Worm (Caenorhabditis elegans): ENCODE measurements around the gene T13F2.4.
"Not testable (repeated sequence)": the region's sequence is repeated elsewhere in the genome, so short reads cannot be mapped to it uniquely, and the experiment has no call there.

The T13F2.4 gene

ce11 chrIV:9825196-9825744, 35.7 kb downstream of the T13F2.4 start, which contains the start of gene mtr-4:
mtr-4 (plus strand) TSS chrIV:9825694.
- no peak for TF ChIP-seq ama-1 (optimal IDR thresholded peaks at IDR 0.05)
- no peak for TF ChIP-seq hnd-1 (tag; optimal IDR thresholded peaks at IDR 0.05)
- no peak for TF ChIP-seq sea-1 (GFP tag; conservative IDR thresholded peaks at IDR 0.05)
- TF ChIP-seq F13C5.2 (tag; optimal IDR thresholded peaks at IDR 0.05) = no peak
- no peak for TF ChIP-seq ceh-13 (GFP tag; optimal IDR thresholded peaks at IDR 0.05)
- no peak for TF ChIP-seq scrt-1 (GFP tag; IDR thresholded peaks at IDR 0.05)
- no peak for TF ChIP-seq hmg-4 (GFP tag; optimal IDR thresholded peaks at IDR 0.05)
- TF ChIP-seq hmbx-1 (tag; optimal IDR thresholded peaks at IDR 0.05) = no peak
- TF ChIP-seq flt-1 (GFP tag; IDR thresholded peaks at IDR 0.05) = no peak
- no peak for TF ChIP-seq tra-4 (tag; optimal IDR thresholded peaks at IDR 0.05)
- TF ChIP-seq B0310.2 (tag; optimal IDR thresholded peaks at IDR 0.05) = no peak
- no peak for TF ChIP-seq aly-1 (tag; optimal IDR thresholded peaks at IDR 0.05)
- TF ChIP-seq ceh-36 (tag; optimal IDR thresholded peaks at IDR 0.05) = no peak
- TF ChIP-seq pes-1 (GFP tag; IDR thresholded peaks at IDR 0.05) = no peak
- TF ChIP-seq tbx-11 (GFP tag; IDR thresholded peaks at IDR 0.05) = no peak

ce11 chrIV:9832586-9832985, 43.0 kb downstream of the T13F2.4 start, which contains the start of gene kin-21:
kin-21 (plus strand) TSS chrIV:9832886.
- TF ChIP-seq tbx-37 (GFP tag; conservative IDR thresholded peaks at IDR 0.05) = no peak
- no peak for TF ChIP-seq sea-1 (GFP tag; conservative IDR thresholded peaks at IDR 0.05)
- TF ChIP-seq ets-7 (tag; optimal IDR thresholded peaks at IDR 0.05) = no peak
- TF ChIP-seq ceh-36 (tag; optimal IDR thresholded peaks at IDR 0.05) = no peak
- no peak for TF ChIP-seq tbx-11 (GFP tag; IDR thresholded peaks at IDR 0.05)
- TF ChIP-seq B0310.2 (tag; optimal IDR thresholded peaks at IDR 0.05) = no peak
- no peak for TF ChIP-seq tra-4 (tag; optimal IDR thresholded peaks at IDR 0.05)
- no peak for TF ChIP-seq ama-1 (optimal IDR thresholded peaks at IDR 0.05)
- no peak for TF ChIP-seq F13C5.2 (tag; optimal IDR thresholded peaks at IDR 0.05)
- TF ChIP-seq aly-1 (tag; optimal IDR thresholded peaks at IDR 0.05) = no peak

- no peak for TF ChIP-seq tbx-11 (GFP tag; IDR thresholded peaks at IDR 0.05)
These were observed 43.7 kb downstream of the T13F2.4 start for ce11 chrIV:9833337-9833736.

ce11 chrIV:9836317-9836716, 46.7 kb downstream of the T13F2.4 start, which contains the start of gene msp-81:
msp-81 (minus strand) TSS chrIV:9836417.
- TF ChIP-seq hmg-4 (GFP tag; optimal IDR thresholded peaks at IDR 0.05) (no peak), ceh-36 (tag; optimal IDR thresholded peaks at IDR 0.05) (no peak), pes-1 (GFP tag; IDR thresholded peaks at IDR 0.05) (no peak), ceh-13 (GFP tag; optimal IDR thresholded peaks at IDR 0.05) (no peak), aly-1 (tag; optimal IDR thresholded peaks at IDR 0.05) (no peak), ets-7 (tag; optimal IDR thresholded peaks at IDR 0.05) (no peak), tbx-37 (GFP tag; conservative IDR thresholded peaks at IDR 0.05) (no peak), scrt-1 (GFP tag; IDR thresholded peaks at IDR 0.05) (no peak), B0310.2 (tag; optimal IDR thresholded peaks at IDR 0.05) (no peak), sea-1 (GFP tag; conservative IDR thresholded peaks at IDR 0.05) (no peak), F13C5.2 (tag; optimal IDR thresholded peaks at IDR 0.05) (no peak), tra-4 (tag; optimal IDR thresholded peaks at IDR 0.05) (no peak), hmbx-1 (tag; optimal IDR thresholded peaks at IDR 0.05) (no peak), tbx-11 (GFP tag; IDR thresholded peaks at IDR 0.05) (no peak), flt-1 (GFP tag; IDR thresholded peaks at IDR 0.05) (no peak), ama-1 (optimal IDR thresholded peaks at IDR 0.05) (no peak), hnd-1 (tag; optimal IDR thresholded peaks at IDR 0.05) (no peak)

- TF ChIP-seq scrt-1 (GFP tag; IDR thresholded peaks at IDR 0.05); hmbx-1 (tag; optimal IDR thresholded peaks at IDR 0.05); flt-1 (GFP tag; IDR thresholded peaks at IDR 0.05): not testable (repeated sequence)
These were observed 47.8 kb downstream of the T13F2.4 start, which contains the start of gene msp-10 for ce11 chrIV:9837349-9837748. msp-10 (plus strand) TSS chrIV:9837649.

- TF ChIP-seq scrt-1 (GFP tag; IDR thresholded peaks at IDR 0.05) (no peak), hnd-1 (tag; optimal IDR thresholded peaks at IDR 0.05) (no peak), flt-1 (GFP tag; IDR thresholded peaks at IDR 0.05) (no peak)
These were observed 51.5 kb downstream of the T13F2.4 start, which contains the start of the genes kin-24 and msp-56 for ce11 chrIV:9840984-9841590. kin-24 (minus strand) TSS chrIV:9841084. msp-56 (plus strand) TSS chrIV:9841540.
